Worm (Caenorhabditis elegans): ENCODE results near the gene srv-29.
A peak's percentile ranks its signal among the peaks of the same experiment; 100 is the strongest.

srv-29 gene

ce11 chrIV:6290741-6291140 is 24.3 kb upstream of the srv-29 start, which contains the start of gene srv-24:
Gene srv-24 (minus strand): TSS chrIV:6290841.
- TF ChIP-seq nhr-67 (tag; optimal IDR thresholded peaks at IDR 0.05), result no peak
- TF ChIP-seq egl-27 (tag; optimal IDR thresholded peaks at IDR 0.05), result no peak
- TF ChIP-seq sea-2 (GFP tag; optimal IDR thresholded peaks at IDR 0.05), result no peak
- no peak for TF ChIP-seq ceh-82 (tag; optimal IDR thresholded peaks at IDR 0.05)
- no peak for TF ChIP-seq nhr-25 (tag; optimal IDR thresholded peaks at IDR 0.05)
- no peak for TF ChIP-seq mml-1 (tag; optimal IDR thresholded peaks at IDR 0.05)
- no peak for TF ChIP-seq lin-39 (tag; optimal IDR thresholded peaks at IDR 0.05)

- TF ChIP-seq lin-39 (tag; optimal IDR thresholded peaks at IDR 0.05), result no peak
- no peak for TF ChIP-seq elt-2 (tag; optimal IDR thresholded peaks at IDR 0.05)
- no peak for TF ChIP-seq unc-39 (tag; optimal IDR thresholded peaks at IDR 0.05)
- TF ChIP-seq nhr-77 (tag; optimal IDR thresholded peaks at IDR 0.05), result no peak
- TF ChIP-seq elt-3 (tag; optimal IDR thresholded peaks at IDR 0.05), result no peak
- TF ChIP-seq unc-62 (GFP tag; optimal IDR thresholded peaks at IDR 0.05), result no peak
- TF ChIP-seq egl-5 (tag; optimal IDR thresholded peaks at IDR 0.05), result no peak
- TF ChIP-seq fkh-10 (GFP tag; optimal IDR thresholded peaks at IDR 0.05), result no peak
- no peak for TF ChIP-seq elt-1 (tag; optimal IDR thresholded peaks at IDR 0.05)
- no peak for TF ChIP-seq fkh-2 (tag; optimal IDR thresholded peaks at IDR 0.05)
Measured at ce11 chrIV:6284277-6284676, 17.9 kb upstream of the srv-29 start, which contains the start of gene ops-1. Gene ops-1 (minus strand): TSS chrIV:6284377.

ce11 chrIV:6282143-6282542 is 15.7 kb upstream of the srv-29 start, which contains the start of gene srv-32:
Gene srv-32 (minus strand): TSS chrIV:6282243.
- no peak for TF ChIP-seq ceh-9 (tag; optimal IDR thresholded peaks at IDR 0.05)
- no peak for TF ChIP-seq egl-27 (tag; optimal IDR thresholded peaks at IDR 0.05)
- TF ChIP-seq lin-39 (tag; optimal IDR thresholded peaks at IDR 0.05), result no peak
- no peak for TF ChIP-seq zag-1 (tag; optimal IDR thresholded peaks at IDR 0.05)
- TF ChIP-seq unc-62 (GFP tag; optimal IDR thresholded peaks at IDR 0.05), result no peak
- no peak for TF ChIP-seq fkh-2 (tag; optimal IDR thresholded peaks at IDR 0.05)
- TF ChIP-seq pqm-1 (tag; optimal IDR thresholded peaks at IDR 0.05), result no peak
- TF ChIP-seq hmg-11 (tag; optimal IDR thresholded peaks at IDR 0.05), result no peak
- TF ChIP-seq lsy-12 (tag; optimal IDR thresholded peaks at IDR 0.05), result no peak

ce11 chrIV:6279392-6279791 is 13.0 kb upstream of the srv-29 start, which contains the start of gene sams-5:
Gene sams-5 (minus strand): TSS chrIV:6279522.
- TF ChIP-seq pha-4 (tag; optimal IDR thresholded peaks at IDR 0.05), result peak; percentile 72
- TF ChIP-seq ceh-9 (tag; optimal IDR thresholded peaks at IDR 0.05), result no peak
- TF ChIP-seq snpc-4 (tag; optimal IDR thresholded peaks at IDR 0.05), result no peak
- TF ChIP-seq nfya-1 (tag; optimal IDR thresholded peaks at IDR 0.05; ENCODE audit: insufficient read depth), result no peak
- TF ChIP-seq zag-1 (tag; optimal IDR thresholded peaks at IDR 0.05), result no peak
- no peak for TF ChIP-seq fkh-2 (tag; optimal IDR thresholded peaks at IDR 0.05)
- no peak for TF ChIP-seq nhr-28 (tag; optimal IDR thresholded peaks at IDR 0.05)
- no peak for TF ChIP-seq egl-5 (tag; optimal IDR thresholded peaks at IDR 0.05)

ce11 chrIV:6275671-6276209 is 9.3 kb upstream of the srv-29 start, which contains the start of the genes aat-4 and T13A10.1:
Gene aat-4 (minus strand): TSS chrIV:6275721.
Gene T13A10.1 (plus strand): TSS chrIV:6276081.
- no peak for TF ChIP-seq nhr-25 (tag; optimal IDR thresholded peaks at IDR 0.05)
- TF ChIP-seq pqm-1 (tag; optimal IDR thresholded peaks at IDR 0.05), result peak; percentile 60
- peak; percentile 85 for TF ChIP-seq elt-2 (tag; optimal IDR thresholded peaks at IDR 0.05)

ce11 chrIV:6271923-6272322 is 5.5 kb upstream of the srv-29 start, which contains the start of gene srv-31:
Gene srv-31 (minus strand): TSS chrIV:6272023.
- TF ChIP-seq nhr-12 (tag; optimal IDR thresholded peaks at IDR 0.05) (no peak), hmg-11 (tag; optimal IDR thresholded peaks at IDR 0.05) (no peak), R02D3.7 (tag; optimal IDR thresholded peaks at IDR 0.05) (no peak), nhr-43 (tag; optimal IDR thresholded peaks at IDR 0.05; ENCODE audit: poor library complexity, severe bottlenecking) (no peak), skn-1 (tag; optimal IDR thresholded peaks at IDR 0.05) (no peak)

- TF ChIP-seq fos-1 (tag; optimal IDR thresholded peaks at IDR 0.05) (no peak), mml-1 (tag; optimal IDR thresholded peaks at IDR 0.05) (no peak), nhr-76 (tag; optimal IDR thresholded peaks at IDR 0.05) (no peak), tbx-2 (tag; optimal IDR thresholded peaks at IDR 0.05) (no peak), ceh-28 (tag; optimal IDR thresholded peaks at IDR 0.05) (no peak), unc-39 (tag; optimal IDR thresholded peaks at IDR 0.05) (no peak), nhr-25 (tag; optimal IDR thresholded peaks at IDR 0.05) (no peak), ztf-11 (tag; optimal IDR thresholded peaks at IDR 0.05) (no peak), egl-27 (tag; optimal IDR thresholded peaks at IDR 0.05) (no peak), lin-39 (tag; optimal IDR thresholded peaks at IDR 0.05) (no peak), zag-1 (tag; optimal IDR thresholded peaks at IDR 0.05) (no peak), unc-62 (GFP tag; optimal IDR thresholded peaks at IDR 0.05) (no peak)
Measured at ce11 chrIV:6269346-6269745, 2.9 kb upstream of the srv-29 start, which contains the start of gene srv-30. Gene srv-30 (minus strand): TSS chrIV:6269446.
